Fruit fly (Drosophila melanogaster): ENCODE data around the gene by.

DNA sequence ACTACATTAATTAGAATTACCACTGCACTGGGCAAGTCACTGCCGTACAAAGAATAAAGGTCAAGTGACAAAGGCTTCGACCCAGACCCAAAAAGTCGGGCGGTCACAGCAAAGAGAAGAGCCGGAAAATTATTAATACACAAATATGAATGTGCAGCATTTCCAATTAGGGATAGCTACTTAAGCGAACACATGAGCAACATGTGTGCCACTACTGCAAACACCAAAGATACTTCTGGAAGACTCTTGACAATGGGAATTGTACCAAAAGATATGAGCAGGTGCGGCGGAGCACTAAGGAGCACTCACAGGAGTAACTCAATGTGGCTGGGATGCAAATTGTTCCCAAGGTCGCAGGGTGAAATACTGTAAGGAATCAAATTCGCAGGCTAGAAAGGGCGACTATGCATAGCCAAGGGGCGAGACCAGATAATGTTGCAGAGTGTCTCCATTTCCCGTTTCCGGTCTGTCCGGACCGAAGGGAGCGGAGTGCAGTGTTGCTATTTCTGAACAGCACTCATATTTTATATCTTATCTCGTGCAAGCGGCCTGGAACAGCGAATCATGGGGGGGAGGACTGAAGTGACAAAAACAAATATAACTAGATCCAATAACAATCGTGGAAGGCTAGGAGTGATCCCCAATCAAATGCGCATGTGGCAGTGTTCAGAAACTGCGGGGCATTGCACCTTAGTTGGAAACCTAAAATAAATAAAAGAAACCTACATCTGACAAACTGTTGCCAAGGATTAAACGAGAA is 29.3 kb downstream of the by start:
- TF ChIP-seq pan (optimal IDR thresholded peaks at IDR 0.05), result no peak
- TF ChIP-seq usp (GFP tag; optimal IDR thresholded peaks at IDR 0.05), result no peak
- no peak for TF ChIP-seq psq (optimal IDR thresholded peaks at IDR 0.05)
- no peak for TF ChIP-seq CG8478 (optimal IDR thresholded peaks at IDR 0.05)
